Fruit fly (Drosophila melanogaster) whole organism, embryonic: ENCODE results near the gene Hr78.
A peak's percentile ranks its signal among the peaks of the same experiment; 100 is the strongest.

Experiments used
- Blimp-1 ChIP-seq: fragments of 200-800 bp; sonication (Bioruptor generic); optimal IDR thresholded peaks from 3 replicates; lab custom pipeline; 2018; ENCODE audit warnings: missing biosample characterization, missing genetic modification characterization, mild to moderate bottlenecking, moderate library complexity, missing genetic modification reagents
- BtbVII ChIP-seq: fragments of 200-800 bp; sonication (Bioruptor generic); optimal IDR thresholded peaks from 3 replicates; lab custom pipeline; 2017; ENCODE audit warnings: missing biosample characterization, mild to moderate bottlenecking, missing genetic modification characterization
- CG10654 ChIP-seq: fragments of 200-800 bp; sonication (Bioruptor generic); optimal IDR thresholded peaks from 2 replicates; lab custom pipeline; 2016; ENCODE audit warnings: missing biosample characterization, missing genetic modification characterization
- CG11093 ChIP-seq: fragments of 200-800 bp; sonication (Bioruptor generic); IDR thresholded peaks from 3 replicates; pipeline ENCODE4 v1.3.6; 2022; ENCODE audit warnings: missing biosample characterization, missing genetic modification characterization
- CG12769 ChIP-seq: fragments of 200-800 bp; sonication (Bioruptor generic); optimal IDR thresholded peaks from 2 replicates; lab custom pipeline; 2019; ENCODE audit warnings: missing biosample characterization, mild to moderate bottlenecking, missing genetic modification characterization, moderate library complexity
- CG14710 ChIP-seq: fragments of 200-800 bp; sonication (Bioruptor generic); optimal IDR thresholded peaks from 3 replicates; lab custom pipeline; 2019; ENCODE audit warnings: missing biosample characterization, mild to moderate bottlenecking, missing genetic modification characterization, moderate library complexity
- CG15011 ChIP-seq: fragments of 200-800 bp; sonication (Bioruptor generic); optimal IDR thresholded peaks from 3 replicates; lab custom pipeline; 2018; ENCODE audit warnings: missing biosample characterization, mild to moderate bottlenecking, missing genetic modification characterization
- CG16863 ChIP-seq: fragments of 200-800 bp; sonication (Bioruptor generic); optimal IDR thresholded peaks from 3 replicates; lab custom pipeline; 2016; ENCODE audit warnings: missing biosample characterization, missing genetic modification characterization
- CG17328 ChIP-seq: fragments of 200-800 bp; sonication (Bioruptor generic); IDR thresholded peaks from 2 replicates; pipeline ENCODE4 v1.3.6; 2022; ENCODE audit warnings: missing biosample characterization, missing genetic modification characterization
- CG18011 ChIP-seq: fragments of 200-800 bp; sonication (Bioruptor generic); optimal IDR thresholded peaks from 2 replicates; lab custom pipeline; 2017; ENCODE audit warnings: missing biosample characterization, missing genetic modification characterization, mild to moderate bottlenecking, moderate library complexity, missing genotype
- CG30020 ChIP-seq: fragments of 200-800 bp; optimal IDR thresholded peaks from 2 replicates; lab custom pipeline; 2019; ENCODE audit warnings: missing biosample characterization, mild to moderate bottlenecking, missing genetic modification characterization, moderate library complexity
- CG3163 ChIP-seq: fragments of 200-800 bp; sonication (Bioruptor generic); optimal IDR thresholded peaks from 3 replicates; lab custom pipeline; 2016; ENCODE audit warnings: missing biosample characterization, missing genetic modification characterization
- CG4360 ChIP-seq: fragments of 200-800 bp; sonication (Bioruptor generic); IDR thresholded peaks from 2 replicates; pipeline ENCODE4 v1.3.6; 2022; ENCODE audit warnings: missing biosample characterization, missing genetic modification characterization
- CG4617 ChIP-seq: fragments of 200-800 bp; sonication (Bioruptor generic); optimal IDR thresholded peaks from 3 replicates; lab custom pipeline; 2016; ENCODE audit warnings: missing biosample characterization, missing genetic modification characterization, borderline replicate concordance
- CG7745 ChIP-seq: fragments of 200-800 bp; sonication (Bioruptor generic); optimal IDR thresholded peaks from 2 replicates; lab custom pipeline; 2018; ENCODE audit warnings: missing biosample characterization, mild to moderate bottlenecking, missing genetic modification characterization, moderate library complexity
- CG8089 ChIP-seq: fragments of 200-800 bp; sonication (Bioruptor generic); optimal IDR thresholded peaks from 3 replicates; lab custom pipeline; 2016; ENCODE audit warnings: missing biosample characterization, missing genetic modification characterization
- CTCF ChIP-seq: fragments of 200-800 bp; sonication (Bioruptor generic); optimal IDR thresholded peaks from 2 replicates; lab custom pipeline; 2017; ENCODE audit warnings: missing biosample characterization, mild to moderate bottlenecking, missing genetic modification characterization, moderate library complexity
- CoRest ChIP-seq: fragments of 200-800 bp; sonication (Bioruptor generic); optimal IDR thresholded peaks from 3 replicates; lab custom pipeline; 2018; ENCODE audit warnings: missing biosample characterization, mild to moderate bottlenecking, missing genetic modification characterization, moderate library complexity
- D19A ChIP-seq: fragments of 200-800 bp; optimal IDR thresholded peaks from 3 replicates; lab custom pipeline; 2019; ENCODE audit warnings: missing biosample characterization, mild to moderate bottlenecking, missing genetic modification characterization, moderate library complexity
- Doc3 ChIP-seq: fragments of 200-800 bp; sonication (Bioruptor generic); IDR thresholded peaks from 3 replicates; pipeline ENCODE4 v1.3.6; 2022; ENCODE audit warnings: missing biosample characterization, missing genetic modification characterization; ENCODE audit not compliant: partially characterized antibody
- E2f2 ChIP-seq: fragments of 200-800 bp; sonication (Bioruptor generic); IDR thresholded peaks from 2 replicates; pipeline ENCODE4 v1.3.6; 2022; ENCODE audit warnings: missing biosample characterization, missing genetic modification characterization
- Hsf ChIP-seq: fragments of 200-800 bp; sonication (Bioruptor generic); optimal IDR thresholded peaks from 3 replicates; lab custom pipeline; 2016; ENCODE audit warnings: missing biosample characterization, missing genetic modification characterization
- Med ChIP-seq: fragments of 200-800 bp; sonication (Bioruptor generic); peaks from one replicate; lab custom pipeline; 2016; ENCODE audit warnings: missing biosample characterization, missing genetic modification characterization, mild to moderate bottlenecking, inconsistent platforms, moderate library complexity
- Nf-YA ChIP-seq: fragments of 200-800 bp; sonication (Bioruptor generic); IDR thresholded peaks from 2 replicates; pipeline ENCODE4 v1.3.6; 2022; ENCODE audit warnings: missing biosample characterization, missing genetic modification characterization
- PHDP ChIP-seq: fragments of 200-800 bp; sonication (Bioruptor generic); optimal IDR thresholded peaks from 3 replicates; lab custom pipeline; 2018; ENCODE audit warnings: missing biosample characterization, mild to moderate bottlenecking, missing genetic modification characterization, moderate library complexity
- Pdp1 ChIP-seq, 2 experiments: fragments of 200-800 bp; sonication (Bioruptor generic); optimal IDR thresholded peaks; 3 replicates each; lab custom pipeline; 2016; ENCODE audit warnings: missing biosample characterization in 2 of 2, missing genetic modification characterization in 2 of 2, mild to moderate bottlenecking in 1 of 2, moderate library complexity in 1 of 2
- Ptx1 ChIP-seq: fragments of 200-800 bp; sonication (Bioruptor generic); IDR thresholded peaks from 2 replicates; pipeline ENCODE4 v1.3.6; 2022; ENCODE audit warnings: missing biosample characterization, missing genetic modification characterization
- Side ChIP-seq: fragments of 200-800 bp; sonication (Bioruptor generic); optimal IDR thresholded peaks from 2 replicates; lab custom pipeline; 2016; ENCODE audit warnings: missing biosample characterization, missing genetic modification characterization
- Six4 ChIP-seq: fragments of 200-800 bp; sonication (Bioruptor generic); optimal IDR thresholded peaks from 2 replicates; lab custom pipeline; 2016; ENCODE audit warnings: missing biosample characterization, missing genetic modification characterization
- TFAM ChIP-seq: fragments of 200-800 bp; sonication (Bioruptor generic); optimal IDR thresholded peaks from 2 replicates; lab custom pipeline; 2017; ENCODE audit warnings: missing biosample characterization, missing genetic modification characterization, inconsistent platforms
- Usf ChIP-seq: fragments of 200-800 bp; sonication (Bioruptor generic); optimal IDR thresholded peaks from 2 replicates; lab custom pipeline; 2017; ENCODE audit warnings: missing genotype, missing biosample characterization, missing genetic modification characterization
- YL-1 ChIP-seq: fragments of 200-800 bp; sonication (Bioruptor generic); optimal IDR thresholded peaks from 3 replicates; lab custom pipeline; 2017; ENCODE audit warnings: missing biosample characterization, mild to moderate bottlenecking, missing genetic modification characterization
- caup ChIP-seq: fragments of 200-800 bp; sonication (Bioruptor generic); optimal IDR thresholded peaks from 3 replicates; lab custom pipeline; 2017; ENCODE audit warnings: missing biosample characterization, mild to moderate bottlenecking, missing genetic modification characterization, moderate library complexity; ENCODE audit not compliant: severe bottlenecking
- dan ChIP-seq: fragments of 200-800 bp; sonication (Bioruptor generic); IDR thresholded peaks from 2 replicates; pipeline ENCODE4 v1.3.6; 2022; ENCODE audit warnings: missing biosample characterization, missing genetic modification characterization
- disco-r ChIP-seq: fragments of 200-800 bp; sonication (Bioruptor generic); optimal IDR thresholded peaks from 2 replicates; lab custom pipeline; 2016; ENCODE audit warnings: missing biosample characterization, missing genetic modification characterization
- en ChIP-seq: fragments of 200-800 bp; sonication (Bioruptor generic); optimal IDR thresholded peaks from 2 replicates; lab custom pipeline; 2016; ENCODE audit warnings: missing biosample characterization, missing genetic modification characterization
- fd102C ChIP-seq: fragments of 200-800 bp; sonication (Bioruptor generic); optimal IDR thresholded peaks from 2 replicates; lab custom pipeline; 2018; ENCODE audit warnings: missing biosample characterization, mild to moderate bottlenecking, missing genetic modification characterization, moderate library complexity
- gem ChIP-seq: fragments of 200-800 bp; sonication (Bioruptor generic); optimal IDR thresholded peaks from 2 replicates; lab custom pipeline; 2019; ENCODE audit warnings: missing biosample characterization, mild to moderate bottlenecking, missing genetic modification characterization, moderate library complexity
- insv ChIP-seq, 2 experiments: fragments of 200-800 bp; sonication (Bioruptor generic); optimal IDR thresholded peaks; 3 replicates each; lab custom pipeline; 2016 to 2018; ENCODE audit warnings: missing biosample characterization in 2 of 2, missing genetic modification characterization in 2 of 2
- maf-S ChIP-seq: fragments of 200-800 bp; sonication (Bioruptor generic); optimal IDR thresholded peaks from 2 replicates; lab custom pipeline; 2016; ENCODE audit warnings: missing biosample characterization, missing genetic modification characterization
- mam ChIP-seq: fragments of 200-800 bp; sonication (Bioruptor generic); optimal IDR thresholded peaks from 3 replicates; lab custom pipeline; 2016; ENCODE audit warnings: missing biosample characterization, missing genetic modification characterization
- nom ChIP-seq: fragments of 200-800 bp; sonication (Bioruptor generic); optimal IDR thresholded peaks from 2 replicates; lab custom pipeline; 2017; ENCODE audit warnings: missing biosample characterization, missing genetic modification characterization, mild to moderate bottlenecking, moderate library complexity, missing genetic modification reagents
- odd ChIP-seq: fragments of 200-800 bp; sonication (Bioruptor generic); optimal IDR thresholded peaks from 2 replicates; lab custom pipeline; 2017; ENCODE audit warnings: missing biosample characterization, mild to moderate bottlenecking, missing genetic modification characterization
- pho ChIP-seq: fragments of 200-800 bp; sonication (Bioruptor generic); optimal IDR thresholded peaks from 2 replicates; lab custom pipeline; 2016; ENCODE audit warnings: missing biosample characterization, missing genetic modification characterization
- scrt ChIP-seq: fragments of 200-800 bp; sonication (Bioruptor generic); optimal IDR thresholded peaks from 2 replicates; lab custom pipeline; 2018; ENCODE audit warnings: missing biosample characterization, mild to moderate bottlenecking, missing genetic modification characterization, moderate library complexity
- slbo ChIP-seq: fragments of 200-800 bp; sonication (Bioruptor generic); IDR thresholded peaks from 2 replicates; pipeline ENCODE4 v1.3.6; 2022; ENCODE audit warnings: missing biosample characterization, missing genetic modification characterization
- slou ChIP-seq: fragments of 200-800 bp; sonication (Bioruptor generic); optimal IDR thresholded peaks from 3 replicates; lab custom pipeline; 2016; ENCODE audit warnings: missing biosample characterization, missing genetic modification characterization
- sob ChIP-seq: fragments of 200-800 bp; sonication (Bioruptor generic); IDR thresholded peaks from 2 replicates; pipeline ENCODE4 v1.3.6; 2022; ENCODE audit warnings: missing biosample characterization, missing genetic modification characterization
- tgo ChIP-seq: fragments of 200-800 bp; sonication (Bioruptor generic); IDR thresholded peaks from 3 replicates; pipeline ENCODE4 v1.3.6; 2022; ENCODE audit warnings: missing biosample characterization, missing genetic modification characterization
- trh ChIP-seq: fragments of 200-800 bp; sonication (Bioruptor generic); optimal IDR thresholded peaks from 2 replicates; lab custom pipeline; 2016; ENCODE audit warnings: missing biosample characterization, missing genetic modification characterization
- vvl ChIP-seq: fragments of 200-800 bp; sonication (Bioruptor generic); IDR thresholded peaks from 2 replicates; pipeline ENCODE4 v1.3.6; 2022; ENCODE audit warnings: missing biosample characterization, missing genetic modification characterization
- wek ChIP-seq: fragments of 200-800 bp; sonication (Bioruptor generic); optimal IDR thresholded peaks from 3 replicates; lab custom pipeline; 2018; ENCODE audit warnings: missing biosample characterization, mild to moderate bottlenecking, missing genetic modification characterization, moderate library complexity

The Hr78 gene

DNA sequence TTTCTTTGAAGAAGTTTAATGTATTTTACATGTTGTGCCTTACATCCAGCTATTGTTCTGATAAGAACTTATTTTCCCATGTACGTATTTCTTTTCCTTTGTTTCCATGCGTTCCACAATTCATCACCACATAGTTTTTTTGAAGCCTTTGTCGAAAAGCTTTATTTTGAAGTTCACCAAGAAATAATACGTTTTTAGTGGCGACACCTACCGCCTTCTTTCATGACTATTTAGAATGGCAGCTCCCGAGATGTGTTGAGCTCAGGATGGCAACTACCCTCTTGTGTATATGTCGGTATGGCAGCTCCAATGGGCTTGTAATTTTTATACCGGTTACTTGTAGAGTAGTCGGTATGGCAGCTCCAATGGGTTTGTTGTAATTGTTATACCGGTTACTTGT, 13.5 kb downstream of the Hr78 start (continued):
- TF ChIP-seq CG12769: no peak
- peak; percentile 25 for TF ChIP-seq pho (GFP tag; lab: Kevin White, UChicago)
- TF ChIP-seq gem (tag; lab: Kevin White, UChicago): peak; percentile 36
- TF ChIP-seq odd: no peak
- TF ChIP-seq en (GFP tag; lab: Kevin White, UChicago): no peak
- no peak for TF ChIP-seq tgo (GFP tag; lab: Robert Waterston, UW)
- TF ChIP-seq CG11093 (GFP tag; lab: Robert Waterston, UW): no peak
- TF ChIP-seq CG7745: no peak
- TF ChIP-seq mam (GFP tag; lab: Kevin White, UChicago): peak; percentile 19
- TF ChIP-seq PHDP (tag; lab: Kevin White, UChicago): peak; percentile 25
- no peak for TF ChIP-seq sob (GFP tag; lab: Robert Waterston, UW)
- TF ChIP-seq D19A (tag; lab: Kevin White, UChicago): peak; percentile 46
- TF ChIP-seq TFAM: no peak
- peak; percentile 69 for TF ChIP-seq CG14710 (tag; lab: Kevin White, UChicago)
- TF ChIP-seq CG8089: peak; percentile 9
- no peak for TF ChIP-seq nom
- TF ChIP-seq slbo (GFP tag; lab: Robert Waterston, UW): peak; percentile 51; the same call in 1 of the 2 replicates
- peak; percentile 38 for TF ChIP-seq CoRest (tag; lab: Kevin White, UChicago)
- TF ChIP-seq CG17328 (GFP tag; lab: Robert Waterston, UW): no peak
- no peak for TF ChIP-seq maf-S (GFP tag; lab: Kevin White, UChicago)
- no peak for TF ChIP-seq Usf
- TF ChIP-seq Doc3: no peak
- no peak for TF ChIP-seq CG18011 (GFP tag; lab: Kevin White, UChicago)
- no peak for TF ChIP-seq Six4 (GFP tag; lab: Kevin White, UChicago)
- no peak for TF ChIP-seq CG4360 (GFP tag; lab: Robert Waterston, UW)
- TF ChIP-seq fd102C: no peak
- TF ChIP-seq Hsf (GFP tag; lab: Kevin White, UChicago): peak; percentile 44
- no peak for TF ChIP-seq Nf-YA
- no peak for TF ChIP-seq dan (GFP tag; lab: Robert Waterston, UW)
- TF ChIP-seq insv (GFP tag; optimal IDR thresholded peaks at IDR 0.05; lab: Kevin White, UChicago): peak; percentile 50 to 98
- no peak for TF ChIP-seq CG30020
- no peak for TF ChIP-seq scrt (GFP tag; lab: Kevin White, UChicago)
- no peak for TF ChIP-seq Blimp-1 (GFP tag; lab: Kevin White, UChicago)
- no peak for TF ChIP-seq trh (GFP tag; lab: Kevin White, UChicago)
- TF ChIP-seq CTCF (GFP tag; lab: Kevin White, UChicago): peak; percentile 96
- peak; percentile 13 for TF ChIP-seq CG10654
- no peak for TF ChIP-seq BtbVII (GFP tag; lab: Kevin White, UChicago)
- no peak for TF ChIP-seq caup
- no peak for TF ChIP-seq Side (GFP tag; lab: Kevin White, UChicago)
- no peak for TF ChIP-seq disco-r (GFP tag; lab: Kevin White, UChicago)
- TF ChIP-seq slou (GFP tag; lab: Kevin White, UChicago): no peak
- no peak for TF ChIP-seq Ptx1 (GFP tag; lab: Robert Waterston, UW)
- TF ChIP-seq Pdp1 (GFP tag; optimal IDR thresholded peaks at IDR 0.05; lab: Kevin White, UChicago): peak in 1 of 2 experiments; percentile 48
- no peak for TF ChIP-seq CG4617 (GFP tag; lab: Kevin White, UChicago)
- peak; percentile 43 for TF ChIP-seq E2f2 (GFP tag; lab: Robert Waterston, UW)
- no peak for TF ChIP-seq YL-1 (GFP tag; lab: Kevin White, UChicago)
- peak; percentile 87 for TF ChIP-seq CG3163 (GFP tag; lab: Kevin White, UChicago)
- no peak for TF ChIP-seq CG15011 (GFP tag; lab: Kevin White, UChicago)
- TF ChIP-seq wek (GFP tag; lab: Kevin White, UChicago): no peak
- no peak for TF ChIP-seq CG16863 (GFP tag; lab: Kevin White, UChicago)
- peak; percentile 92 for TF ChIP-seq Med (GFP tag; lab: Kevin White, UChicago)
- peak; percentile 99 for TF ChIP-seq vvl (GFP tag; lab: Robert Waterston, UW)
